Fruit fly (Drosophila melanogaster): ENCODE data around the gene CG15747.

The CG15747 gene

dm6 chrX:13337454-13337853, 664 bp upstream of the CG15747 start, which contains the start of gene RpS15Aa (continued):
- TF ChIP-seq CG34224 (GFP tag; IDR thresholded peaks at IDR 0.05; ENCODE audit: partially characterized antibody), result peak; percentile 11
- peak; percentile 26; the same call in 1 of the 2 replicates for TF ChIP-seq CG31441 (GFP tag; IDR thresholded peaks at IDR 0.05)
- TF ChIP-seq cas (GFP tag; IDR thresholded peaks at IDR 0.05), result no peak
- TF ChIP-seq prd (optimal IDR thresholded peaks at IDR 0.05), result no peak
- TF ChIP-seq prd (GFP tag; IDR thresholded peaks at IDR 0.05), result peak; percentile 67
- peak; percentile 1 for TF ChIP-seq yki (optimal IDR thresholded peaks at IDR 0.05)
- peak; percentile 75 for TF ChIP-seq scrt (GFP tag; optimal IDR thresholded peaks at IDR 0.05)
- peak; percentile 60 for TF ChIP-seq CG9797 (GFP tag; optimal IDR thresholded peaks at IDR 0.05)
- TF ChIP-seq CG16815 (GFP tag; optimal IDR thresholded peaks at IDR 0.05), result peak; percentile 50
- TF ChIP-seq CG7786 (GFP tag; optimal IDR thresholded peaks at IDR 0.05), result peak; percentile 51
- TF ChIP-seq odd (GFP tag; optimal IDR thresholded peaks at IDR 0.05), result peak; percentile 71
- TF ChIP-seq Pdp1 (GFP tag; optimal IDR thresholded peaks at IDR 0.05), result peak; percentile 53 to 69
- no peak for TF ChIP-seq cad (GFP tag; optimal IDR thresholded peaks at IDR 0.05)
- TF ChIP-seq Dref (GFP tag; IDR thresholded peaks at IDR 0.05), result peak; percentile 90
- peak; percentile 46 for TF ChIP-seq CG10267 (tag; optimal IDR thresholded peaks at IDR 0.05)
- peak; percentile 68 for TF ChIP-seq stc (GFP tag; IDR thresholded peaks at IDR 0.05)
- peak; percentile 57; the same call in 1 of the 2 replicates for TF ChIP-seq wdn (GFP tag; IDR thresholded peaks at IDR 0.05)
- TF ChIP-seq CG7963 (GFP tag; IDR thresholded peaks at IDR 0.05; ENCODE audit: partially characterized antibody), result peak; percentile 46; the same call in 1 of the 3 replicates
- peak; percentile 85 for TF ChIP-seq CHES-1-like (GFP tag; optimal IDR thresholded peaks at IDR 0.05)
- peak; percentile 73 for TF ChIP-seq CG6791 (GFP tag; IDR thresholded peaks at IDR 0.05; ENCODE audit: partially characterized antibody)
- peak; percentile 45; the same call in 1 of the 2 replicates for TF ChIP-seq danr (GFP tag; IDR thresholded peaks at IDR 0.05)
- TF ChIP-seq Sry-β (GFP tag; optimal IDR thresholded peaks at IDR 0.05), result peak; percentile 11
- peak; percentile 62 for TF ChIP-seq lmd (GFP tag; IDR thresholded peaks at IDR 0.05)
- TF ChIP-seq CG17829 (tag; optimal IDR thresholded peaks at IDR 0.05), result peak; percentile 58
- no peak for TF ChIP-seq corto (GFP tag; optimal IDR thresholded peaks at IDR 0.05)
- peak; percentile 83 for TF ChIP-seq CG17568 (GFP tag; optimal IDR thresholded peaks at IDR 0.05)
- peak; percentile 53 for TF ChIP-seq ac (GFP tag; optimal IDR thresholded peaks at IDR 0.05)
- no peak for TF ChIP-seq klu (GFP tag; IDR thresholded peaks at IDR 0.05)
- peak in 1 of 2 experiments; percentile 42 for TF ChIP-seq crp (GFP tag; optimal IDR thresholded peaks at IDR 0.05)
- peak; percentile 64; the same call in 3 of the 4 replicates for TF ChIP-seq Gug (GFP tag; IDR thresholded peaks at IDR 0.05)
- TF ChIP-seq toy (GFP tag; IDR thresholded peaks at IDR 0.05), result 0 out of 2 replicates have a peak, but pooled peaks have one; percentile 44
- TF ChIP-seq NFAT (GFP tag; IDR thresholded peaks at IDR 0.05), result peak; percentile 92
- peak; percentile 71 for TF ChIP-seq ara (GFP tag; IDR thresholded peaks at IDR 0.05)
- TF ChIP-seq tgo (GFP tag; IDR thresholded peaks at IDR 0.05), result peak; percentile 66
- TF ChIP-seq tio (GFP tag; optimal IDR thresholded peaks at IDR 0.05), result peak; percentile 42
- peak; percentile 59 for TF ChIP-seq grau (tag; optimal IDR thresholded peaks at IDR 0.05)
- peak; percentile 86 for TF ChIP-seq CG13775 (GFP tag; optimal IDR thresholded peaks at IDR 0.05)
- TF ChIP-seq sqz (GFP tag; optimal IDR thresholded peaks at IDR 0.05), result peak; percentile 82
- peak; percentile 3 for TF ChIP-seq Tbp (GFP tag; optimal IDR thresholded peaks at IDR 0.05)
- TF ChIP-seq YL-1 (GFP tag; optimal IDR thresholded peaks at IDR 0.05), result peak; percentile 82
- TF ChIP-seq da (GFP tag; optimal IDR thresholded peaks at IDR 0.05), result peak; percentile 36
- TF ChIP-seq BtbVII (GFP tag; optimal IDR thresholded peaks at IDR 0.05), result peak; percentile 69
- TF ChIP-seq peb (GFP tag; IDR thresholded peaks at IDR 0.05), result no peak
- TF ChIP-seq CG3065 (GFP tag; optimal IDR thresholded peaks at IDR 0.05), result peak; percentile 9
- peak; percentile 67 for TF ChIP-seq Bgb (GFP tag; IDR thresholded peaks at IDR 0.05; ENCODE audit: partially characterized antibody)
- TF ChIP-seq salm (tag; optimal IDR thresholded peaks at IDR 0.05), result peak; percentile 58
- peak; percentile 75 for TF ChIP-seq CG10209 (GFP tag; optimal IDR thresholded peaks at IDR 0.05)
- peak; percentile 59 for TF ChIP-seq sug (tag; optimal IDR thresholded peaks at IDR 0.05)
- TF ChIP-seq CG9609 (GFP tag; optimal IDR thresholded peaks at IDR 0.05), result peak; percentile 77
- peak; percentile 65 for TF ChIP-seq CG5180 (GFP tag; optimal IDR thresholded peaks at IDR 0.05)
- TF ChIP-seq dysf (GFP tag; IDR thresholded peaks at IDR 0.05), result peak; percentile 77
